Fruit fly (Drosophila melanogaster): Measurements from ENCODE around the gene CG13901.

The CG13901 gene

dm6 chr3L:872389-872972 is 34.9 kb upstream of the CG13901 start (continued):
- TF ChIP-seq CG2678 (tag; optimal IDR thresholded peaks at IDR 0.05) = peak; percentile 51
- TF ChIP-seq CG30020 (tag; optimal IDR thresholded peaks at IDR 0.05) = peak; percentile 32
- TF ChIP-seq CG18619 (GFP tag; optimal IDR thresholded peaks at IDR 0.05) = no peak
- no peak for TF ChIP-seq dan (GFP tag; IDR thresholded peaks at IDR 0.05)
- no peak for TF ChIP-seq CG32772 (GFP tag; IDR thresholded peaks at IDR 0.05)
- TF ChIP-seq ERR (GFP tag; optimal IDR thresholded peaks at IDR 0.05) = no peak
- peak; percentile 67 for TF ChIP-seq CG34422 (GFP tag; IDR thresholded peaks at IDR 0.05)
- TF ChIP-seq row (GFP tag; IDR thresholded peaks at IDR 0.05) = peak; percentile 81
- TF ChIP-seq D19B (GFP tag; optimal IDR thresholded peaks at IDR 0.05) = no peak
- TF ChIP-seq cwo (GFP tag; optimal IDR thresholded peaks at IDR 0.05) = no peak
- no peak for TF ChIP-seq prd (optimal IDR thresholded peaks at IDR 0.05)
- peak; percentile 69 for TF ChIP-seq prd (GFP tag; IDR thresholded peaks at IDR 0.05)
- no peak for TF ChIP-seq CG33557 (GFP tag; optimal IDR thresholded peaks at IDR 0.05)
- TF ChIP-seq CG10654 (GFP tag; optimal IDR thresholded peaks at IDR 0.05) = no peak
- TF ChIP-seq org-1 (GFP tag; optimal IDR thresholded peaks at IDR 0.05) = no peak
- no peak for TF ChIP-seq gt (GFP tag; IDR thresholded peaks at IDR 0.05)
- peak; percentile 11 for TF ChIP-seq CG12391 (tag; optimal IDR thresholded peaks at IDR 0.05)
- peak; percentile 37 for TF ChIP-seq pnt (GFP tag; optimal IDR thresholded peaks at IDR 0.05)
- TF ChIP-seq CG17328 (GFP tag; IDR thresholded peaks at IDR 0.05) = no peak
- TF ChIP-seq CG15479 (GFP tag; optimal IDR thresholded peaks at IDR 0.05) = no peak
- TF ChIP-seq CG34224 (GFP tag; IDR thresholded peaks at IDR 0.05; ENCODE audit: partially characterized antibody) = peak; percentile 71
- TF ChIP-seq CG13894 (tag; optimal IDR thresholded peaks at IDR 0.05) = no peak
- no peak for TF ChIP-seq jing (GFP tag; optimal IDR thresholded peaks at IDR 0.05)
- TF ChIP-seq CG16779 (GFP tag; IDR thresholded peaks at IDR 0.05) = no peak
- TF ChIP-seq CG2120 (GFP tag; optimal IDR thresholded peaks at IDR 0.05) = peak; percentile 67
- TF ChIP-seq Blimp-1 (GFP tag; optimal IDR thresholded peaks at IDR 0.05) = peak; percentile 45
- no peak for TF ChIP-seq CG17802 (tag; optimal IDR thresholded peaks at IDR 0.05)
- 0 out of 3 replicates have a peak, but pooled peaks have one; percentile 48 for TF ChIP-seq Dbx (GFP tag; IDR thresholded peaks at IDR 0.05)
- no peak for TF ChIP-seq klu (GFP tag; IDR thresholded peaks at IDR 0.05)
- TF ChIP-seq hbn (GFP tag; IDR thresholded peaks at IDR 0.05; ENCODE audit: partially characterized antibody) = peak; percentile 74
- no peak for TF ChIP-seq CG10462 (GFP tag; optimal IDR thresholded peaks at IDR 0.05)
- no peak for TF ChIP-seq fru (optimal IDR thresholded peaks at IDR 0.05)
- no peak for TF ChIP-seq Fer1 (GFP tag; optimal IDR thresholded peaks at IDR 0.05)
- peak; percentile 2 for TF ChIP-seq CG18599 (GFP tag; optimal IDR thresholded peaks at IDR 0.05)
- peak; percentile 57 for TF ChIP-seq phol (tag; optimal IDR thresholded peaks at IDR 0.05)
- TF ChIP-seq PHDP (tag; optimal IDR thresholded peaks at IDR 0.05) = no peak
- no peak for TF ChIP-seq CG1529 (GFP tag; optimal IDR thresholded peaks at IDR 0.05)
- TF ChIP-seq NfI (GFP tag; optimal IDR thresholded peaks at IDR 0.05) = no peak
- peak; percentile 26 for TF ChIP-seq CG10543 (GFP tag; optimal IDR thresholded peaks at IDR 0.05)
- TF ChIP-seq Stat92E (GFP tag; optimal IDR thresholded peaks at IDR 0.05) = no peak
- TF ChIP-seq CG11456 (GFP tag; IDR thresholded peaks at IDR 0.05) = peak; percentile 69; the same call in 2 of the 3 replicates
- peak; percentile 60 for TF ChIP-seq slp2 (GFP tag; optimal IDR thresholded peaks at IDR 0.05)
- no peak for TF ChIP-seq CG6813 (GFP tag; optimal IDR thresholded peaks at IDR 0.05)
- peak; percentile 45 for TF ChIP-seq CG17829 (tag; optimal IDR thresholded peaks at IDR 0.05)
- no peak for TF ChIP-seq CG7271 (tag; optimal IDR thresholded peaks at IDR 0.05)
- TF ChIP-seq tin (GFP tag; optimal IDR thresholded peaks at IDR 0.05) = no peak
- no peak for TF ChIP-seq btn (GFP tag; optimal IDR thresholded peaks at IDR 0.05)
- TF ChIP-seq wor (GFP tag; IDR thresholded peaks at IDR 0.05) = no peak
- TF ChIP-seq Mes4 (GFP tag; optimal IDR thresholded peaks at IDR 0.05) = peak; percentile 19
- TF ChIP-seq Antp (GFP tag; optimal IDR thresholded peaks at IDR 0.05) = peak; percentile 65
- TF ChIP-seq CG10959 (GFP tag; IDR thresholded peaks at IDR 0.05) = no peak

Data from whole organism, embryonic.